Fruit fly (Drosophila melanogaster): ENCODE measurements around the gene CG43115.

CG43115 gene

dm6 chrX:6027846-6028245 lies 38.4 kb downstream of the CG43115 start (continued):
- TF ChIP-seq CG7928 (GFP tag; optimal IDR thresholded peaks at IDR 0.05) (no peak), cas (GFP tag; IDR thresholded peaks at IDR 0.05) (no peak), CG10209 (GFP tag; optimal IDR thresholded peaks at IDR 0.05) (no peak), Fer1 (GFP tag; optimal IDR thresholded peaks at IDR 0.05) (no peak), CG2678 (tag; optimal IDR thresholded peaks at IDR 0.05) (no peak), pan (optimal IDR thresholded peaks at IDR 0.05) (no peak), pan (GFP tag; optimal IDR thresholded peaks at IDR 0.05 in 1 of 2, IDR thresholded peaks at IDR 0.05 in 1 of 2) (peak in 1 of 2 experiments; percentile 25), Bteb2 (GFP tag; optimal IDR thresholded peaks at IDR 0.05) (no peak), CG10366 (GFP tag; IDR thresholded peaks at IDR 0.05) (no peak), CG2202 (tag; optimal IDR thresholded peaks at IDR 0.05) (no peak), Lhr (GFP tag; optimal IDR thresholded peaks at IDR 0.05) (no peak), Antp (GFP tag; optimal IDR thresholded peaks at IDR 0.05) (no peak), CG10321 (GFP tag; IDR thresholded peaks at IDR 0.05) (no peak), prd (optimal IDR thresholded peaks at IDR 0.05) (no peak), prd (GFP tag; IDR thresholded peaks at IDR 0.05) (peak; percentile 38; the same call in 1 of the 3 replicates), zfh1 (GFP tag; IDR thresholded peaks at IDR 0.05) (no peak), CG43689 (GFP tag; IDR thresholded peaks at IDR 0.05) (no peak), sens (GFP tag) (peak; percentile 49), Atf-2 (GFP tag; optimal IDR thresholded peaks at IDR 0.05) (no peak), gsb-n (tag; optimal IDR thresholded peaks at IDR 0.05) (no peak), bsh (GFP tag; optimal IDR thresholded peaks at IDR 0.05) (peak in 1 of 2 experiments; percentile 11), Bdp1 (GFP tag; optimal IDR thresholded peaks at IDR 0.05) (no peak), sd (tag; optimal IDR thresholded peaks at IDR 0.05) (no peak), sc (optimal IDR thresholded peaks at IDR 0.05) (no peak), sc (GFP tag; optimal IDR thresholded peaks at IDR 0.05) (no peak), YL-1 (GFP tag; optimal IDR thresholded peaks at IDR 0.05) (no peak), ase (GFP tag; IDR thresholded peaks at IDR 0.05) (no peak), CG10543 (GFP tag; optimal IDR thresholded peaks at IDR 0.05) (no peak), Drgx (GFP tag; IDR thresholded peaks at IDR 0.05) (peak; percentile 79), CG13424 (tag; optimal IDR thresholded peaks at IDR 0.05) (no peak), lmd (GFP tag; IDR thresholded peaks at IDR 0.05) (no peak), row (GFP tag; IDR thresholded peaks at IDR 0.05) (0 out of 3 replicates have a peak, but pooled peaks have one; percentile 15), CG2712 (tag; optimal IDR thresholded peaks at IDR 0.05) (no peak), Dad (GFP tag; optimal IDR thresholded peaks at IDR 0.05) (no peak), aop (GFP tag; IDR thresholded peaks at IDR 0.05) (no peak), HLHmδ (GFP tag; optimal IDR thresholded peaks at IDR 0.05) (no peak), CG3163 (GFP tag; optimal IDR thresholded peaks at IDR 0.05) (no peak), CG8388 (GFP tag; optimal IDR thresholded peaks at IDR 0.05) (peak; percentile 70), CG8281 (tag; optimal IDR thresholded peaks at IDR 0.05) (no peak), so (GFP tag; IDR thresholded peaks at IDR 0.05) (no peak), phol (tag; optimal IDR thresholded peaks at IDR 0.05) (no peak), Ptx1 (GFP tag; IDR thresholded peaks at IDR 0.05) (0 out of 2 replicates have a peak, but pooled peaks have one; percentile 15), Mes4 (GFP tag; optimal IDR thresholded peaks at IDR 0.05) (no peak), da (GFP tag; optimal IDR thresholded peaks at IDR 0.05) (no peak)

dm6 chrX:6024638-6025037 lies 41.6 kb downstream of the CG43115 start:
- TF ChIP-seq trem (tag; optimal IDR thresholded peaks at IDR 0.05) (peak; percentile 42), CG12104 (GFP tag; optimal IDR thresholded peaks at IDR 0.05) (no peak), Rfx (GFP tag; IDR thresholded peaks at IDR 0.05) (no peak), da (GFP tag; optimal IDR thresholded peaks at IDR 0.05) (no peak), pan (optimal IDR thresholded peaks at IDR 0.05) (no peak), pan (GFP tag; optimal IDR thresholded peaks at IDR 0.05 in 1 of 2, IDR thresholded peaks at IDR 0.05 in 1 of 2) (peak in 1 of 2 experiments; percentile 58), nerfin-2 (GFP tag; IDR thresholded peaks at IDR 0.05; ENCODE audit: partially characterized antibody) (no peak), CG7928 (GFP tag; optimal IDR thresholded peaks at IDR 0.05) (no peak), disco-r (GFP tag; optimal IDR thresholded peaks at IDR 0.05) (no peak), CG14441 (GFP tag; IDR thresholded peaks at IDR 0.05) (0 out of 2 replicates have a peak, but pooled peaks have one; percentile 26), HmgD (GFP tag; optimal IDR thresholded peaks at IDR 0.05) (no peak), CG5953 (GFP tag; IDR thresholded peaks at IDR 0.05) (no peak), Hmx (GFP tag; optimal IDR thresholded peaks at IDR 0.05) (no peak), Dad (GFP tag; optimal IDR thresholded peaks at IDR 0.05) (no peak), org-1 (GFP tag; optimal IDR thresholded peaks at IDR 0.05) (peak; percentile 28), CG15011 (GFP tag; optimal IDR thresholded peaks at IDR 0.05) (no peak)

Measured in whole organism, embryonic.